Worm (Caenorhabditis elegans) whole organism, L1 larva: ENCODE data around the gene elb-1.

Source experiments
- C04F5.9 ChIP-seq: sonication (generic microtip); optimal IDR thresholded peaks from 2 replicates; lab custom pipeline; 2016; ENCODE audit warnings: missing genetic modification characterization, missing compliant biosample characterization
- C34B4.2 ChIP-seq: sonication (generic microtip); optimal IDR thresholded peaks from 2 replicates; lab custom pipeline; 2017; ENCODE audit warnings: mild to moderate bottlenecking, missing genetic modification characterization, missing compliant biosample characterization
- Y116A8C.19 ChIP-seq: sonication (generic microtip); optimal IDR thresholded peaks from 2 replicates; lab custom pipeline; 2016; ENCODE audit warnings: missing compliant biosample characterization, missing genetic modification characterization, borderline replicate concordance
- alr-1 ChIP-seq: fragments of 200-800 bp; sonication (Bioruptor generic); optimal IDR thresholded peaks from 2 replicates; lab custom pipeline; 2018; ENCODE audit warnings: borderline replicate concordance, mild to moderate bottlenecking, missing genetic modification characterization, missing compliant biosample characterization
- ama-1 ChIP-seq: fragments of 150-350 bp; optimal IDR thresholded peaks from 2 replicates; lab custom pipeline; 2014
- blmp-1 ChIP-seq: fragments of 150-350 bp; optimal IDR thresholded peaks from 2 replicates; lab custom pipeline; 2014; ENCODE audit warnings: missing biosample characterization, missing genetic modification characterization
- ceh-8 ChIP-seq: fragments of 200-800 bp; sonication (Bioruptor generic); optimal IDR thresholded peaks from 2 replicates; lab custom pipeline; 2018; ENCODE audit warnings: mild to moderate bottlenecking, missing genetic modification characterization, moderate library complexity, missing compliant biosample characterization
- ceh-82 ChIP-seq, 3 experiments: fragments of 150-350 bp in 1 of 3; sonication (generic microtip) in 2 of 3; optimal IDR thresholded peaks; 2 replicates each; lab custom pipeline; 2014 to 2017; ENCODE audit warnings: missing biosample characterization in 3 of 3, missing genetic modification characterization in 3 of 3
- ceh-90 ChIP-seq: sonication (generic microtip); optimal IDR thresholded peaks from 2 replicates; lab custom pipeline; 2016; ENCODE audit warnings: missing genetic modification characterization, missing compliant biosample characterization
- ces-1 ChIP-seq: fragments of 150-350 bp; optimal IDR thresholded peaks from 2 replicates; lab custom pipeline; 2014; ENCODE audit warnings: missing biosample characterization, missing genetic modification reagents, missing genetic modification characterization
- dpl-1 ChIP-seq, 3 experiments: fragments of 150-350 bp in 2 of 3; sonication (generic microtip) in 1 of 3; optimal IDR thresholded peaks; 2 replicates each; lab custom pipeline; 2014 to 2017; ENCODE audit warnings: missing biosample characterization in 3 of 3, missing genetic modification characterization in 3 of 3, missing genetic modification reagents in 3 of 3
- efl-1 ChIP-seq, 4 experiments: fragments of 150-350 bp; optimal IDR thresholded peaks in 3 of 4; peaks in 1 of 4; 1 replicate in 1 of 4; 2 replicates in 3 of 4; lab custom pipeline; 2014; ENCODE audit warnings: missing biosample characterization in 2 of 4, missing genetic modification characterization in 2 of 4, missing genetic modification reagents in 2 of 4
- efl-3 ChIP-seq: fragments of 200-800 bp; sonication (Bioruptor generic); optimal IDR thresholded peaks from 2 replicates; lab custom pipeline; 2018; ENCODE audit warnings: mild to moderate bottlenecking, missing genetic modification characterization, missing compliant biosample characterization
- egl-27 ChIP-seq, 2 experiments: fragments of 150-350 bp in 1 of 2; sonication (generic microtip); optimal IDR thresholded peaks; 3 replicates each; lab custom pipeline; 2017 to 2018; ENCODE audit warnings: missing biosample characterization in 2 of 2, missing genetic modification characterization in 2 of 2, missing genetic modification reagents in 2 of 2
- fkh-10 ChIP-seq: sonication (generic microtip); optimal IDR thresholded peaks from 2 replicates; lab custom pipeline; 2017; ENCODE audit warnings: missing biosample characterization, missing genetic modification reagents, missing genetic modification characterization
- fkh-4 ChIP-seq: sonication (generic microtip); optimal IDR thresholded peaks from 2 replicates; lab custom pipeline; 2016; ENCODE audit warnings: missing compliant biosample characterization, missing genetic modification characterization, borderline replicate concordance
- fos-1 ChIP-seq: fragments of 150-350 bp; optimal IDR thresholded peaks from 2 replicates; lab custom pipeline; 2014; ENCODE audit warnings: missing biosample characterization, missing genetic modification characterization
- grh-1 ChIP-seq: fragments of 200-800 bp; sonication (Bioruptor generic); IDR thresholded peaks from 2 replicates; pipeline ENCODE4 v1.3.6; 2022; ENCODE audit warnings: missing genetic modification reagents, missing genetic modification characterization, missing compliant biosample characterization
- hlh-4 ChIP-seq: sonication (generic microtip); optimal IDR thresholded peaks from 2 replicates; lab custom pipeline; 2016; ENCODE audit warnings: mild to moderate bottlenecking, missing genetic modification characterization, missing compliant biosample characterization
- hpl-2 ChIP-seq: fragments of 150-350 bp; optimal IDR thresholded peaks from 2 replicates; lab custom pipeline; 2014; ENCODE audit warnings: missing biosample characterization, missing genetic modification reagents, missing genetic modification characterization
- irx-1 ChIP-seq: sonication (generic microtip); optimal IDR thresholded peaks from 2 replicates; lab custom pipeline; 2016; ENCODE audit warnings: missing genetic modification characterization, missing compliant biosample characterization
- lin-13 ChIP-seq: fragments of 150-350 bp; optimal IDR thresholded peaks from 2 replicates; lab custom pipeline; 2014; ENCODE audit warnings: missing biosample characterization, missing genetic modification reagents, missing genetic modification characterization
- lin-15B ChIP-seq: fragments of 150-350 bp; sonication (generic microtip); optimal IDR thresholded peaks from 3 replicates; lab custom pipeline; 2014; ENCODE audit warnings: missing biosample characterization, missing genetic modification characterization
- lsy-2 ChIP-seq, 2 experiments: fragments of 150-350 bp; optimal IDR thresholded peaks; 2 replicates each; lab custom pipeline; 2014; ENCODE audit warnings: missing biosample characterization in 2 of 2, missing genetic modification characterization in 2 of 2
- mab-9 ChIP-seq: fragments of 200-800 bp; sonication (Bioruptor generic); IDR thresholded peaks from 2 replicates; pipeline ENCODE4 v1.3.6; 2022; ENCODE audit warnings: missing genetic modification reagents, missing genetic modification characterization, missing compliant biosample characterization
- mdl-1 ChIP-seq, 2 experiments: fragments of 150-350 bp; optimal IDR thresholded peaks; 2 replicates each; lab custom pipeline; 2014 to 2017; ENCODE audit warnings: missing biosample characterization in 2 of 2, missing genetic modification characterization in 2 of 2, inconsistent platforms in 1 of 2
- nhr-12 ChIP-seq: sonication (generic microtip); optimal IDR thresholded peaks from 2 replicates; lab custom pipeline; 2017; ENCODE audit warnings: missing biosample characterization, missing genetic modification characterization
- nhr-19 ChIP-seq: fragments of 200-800 bp; sonication (Bioruptor generic); conservative IDR thresholded peaks from 2 replicates; pipeline ENCODE4 v1.3.6; 2022; ENCODE audit warnings: missing genetic modification characterization, missing compliant biosample characterization
- nhr-20 ChIP-seq: sonication (generic microtip); optimal IDR thresholded peaks from 2 replicates; lab custom pipeline; 2016; ENCODE audit warnings: mild to moderate bottlenecking, missing genetic modification characterization, missing compliant biosample characterization
- nhr-237 ChIP-seq: fragments of 150-350 bp; optimal IDR thresholded peaks from 2 replicates; lab custom pipeline; 2014; ENCODE audit warnings: missing biosample characterization, missing genetic modification characterization
- nhr-28 ChIP-seq: fragments of 150-350 bp; optimal IDR thresholded peaks from 2 replicates; lab custom pipeline; 2014; ENCODE audit warnings: missing biosample characterization, missing genetic modification characterization
- nhr-71 ChIP-seq: sonication (generic microtip); optimal IDR thresholded peaks from 2 replicates; lab custom pipeline; 2016; ENCODE audit warnings: mild to moderate bottlenecking, missing genetic modification characterization, moderate library complexity, missing compliant biosample characterization
- nhr-84 ChIP-seq: sonication (generic microtip); optimal IDR thresholded peaks from 2 replicates; lab custom pipeline; 2017; ENCODE audit warnings: missing biosample characterization, missing genetic modification characterization
- nhr-85 ChIP-seq: sonication (generic microtip); peaks from one replicate; lab custom pipeline; 2016; ENCODE audit warnings: missing genetic modification characterization, inconsistent platforms, missing compliant biosample characterization
- pag-3 ChIP-seq: sonication (generic microtip); optimal IDR thresholded peaks from 2 replicates; lab custom pipeline; 2017; ENCODE audit warnings: missing genetic modification characterization, mild to moderate bottlenecking, missing compliant biosample characterization, antibody characterized with exemption, borderline replicate concordance; ENCODE audit not compliant: insufficient read depth
- pqm-1 ChIP-seq: sonication (generic microtip); optimal IDR thresholded peaks from 3 replicates; lab custom pipeline; 2017; ENCODE audit warnings: missing biosample characterization, missing genetic modification characterization
- rnt-1 ChIP-seq: sonication (generic microtip); optimal IDR thresholded peaks from 2 replicates; lab custom pipeline; 2016; ENCODE audit warnings: mild to moderate bottlenecking, missing genetic modification characterization, moderate library complexity, missing compliant biosample characterization
- skn-1 ChIP-seq: fragments of 150-350 bp; optimal IDR thresholded peaks from 2 replicates; lab custom pipeline; 2014; ENCODE audit warnings: missing biosample characterization, missing genetic modification characterization
- snu-23 ChIP-seq: sonication (generic microtip); optimal IDR thresholded peaks from 2 replicates; lab custom pipeline; 2016; ENCODE audit warnings: missing genetic modification characterization, missing compliant biosample characterization
- sptf-1 ChIP-seq: fragments of 150-350 bp; optimal IDR thresholded peaks from 2 replicates; lab custom pipeline; 2014; ENCODE audit warnings: missing biosample characterization, missing genetic modification characterization
- sup-37 ChIP-seq: fragments of 200-800 bp; sonication (Bioruptor generic); optimal IDR thresholded peaks from 2 replicates; lab custom pipeline; 2018; ENCODE audit warnings: mild to moderate bottlenecking, missing genetic modification characterization, missing compliant biosample characterization
- swsn-7 ChIP-seq: sonication (generic microtip); optimal IDR thresholded peaks from 2 replicates; lab custom pipeline; 2016; ENCODE audit warnings: missing genetic modification characterization, missing compliant biosample characterization
- unc-30 ChIP-seq: sonication (generic microtip); optimal IDR thresholded peaks from 2 replicates; lab custom pipeline; 2017; ENCODE audit warnings: missing biosample characterization, missing genetic modification characterization
- unc-62 ChIP-seq: fragments of 150-350 bp; optimal IDR thresholded peaks from 2 replicates; lab custom pipeline; 2014; ENCODE audit warnings: missing biosample characterization, missing genetic modification reagents, missing genetic modification characterization
- vab-15 ChIP-seq: sonication (generic microtip); optimal IDR thresholded peaks from 2 replicates; lab custom pipeline; 2017; ENCODE audit warnings: missing genotype, mild to moderate bottlenecking, missing genetic modification characterization, missing compliant biosample characterization
- xbp-1 ChIP-seq: sonication (generic microtip); optimal IDR thresholded peaks from 2 replicates; lab custom pipeline; 2016; ENCODE audit warnings: missing genetic modification characterization, missing compliant biosample characterization
- ztf-11 ChIP-seq, 2 experiments: sonication (generic microtip); optimal IDR thresholded peaks; 2 replicates each; lab custom pipeline; 2016 to 2017; ENCODE audit warnings: missing genetic modification characterization in 2 of 2, missing biosample characterization in 1 of 2, missing compliant biosample characterization in 1 of 2
- ztf-4 ChIP-seq: fragments of 150-350 bp; optimal IDR thresholded peaks from 2 replicates; lab custom pipeline; 2014; ENCODE audit warnings: missing biosample characterization, missing genetic modification characterization

The elb-1 gene

DNA sequence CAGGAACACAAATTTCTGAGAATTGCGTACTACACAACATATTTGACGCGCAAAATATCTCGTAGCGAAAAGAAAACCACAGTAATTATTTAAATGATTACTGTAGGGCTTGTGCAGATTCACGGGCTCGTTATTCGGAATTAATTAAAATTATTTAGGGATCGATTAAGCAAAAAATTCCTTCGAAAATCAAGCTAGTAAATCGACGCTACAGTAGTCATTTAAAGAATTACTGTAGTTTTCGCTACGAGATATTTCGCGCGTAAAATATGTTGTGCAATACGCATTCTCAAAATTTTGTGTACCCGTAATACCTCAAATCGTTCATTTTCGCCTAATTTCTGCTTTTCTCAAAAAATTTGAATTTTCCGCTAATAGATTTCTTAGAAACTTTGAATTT, 31.6 kb upstream of the elb-1 start:
- no peak for TF ChIP-seq mab-9
- no peak for TF ChIP-seq sptf-1 (tag; lab: Kevin White, UChicago)
- no peak for TF ChIP-seq grh-1 (GFP tag; lab: Robert Waterston, UW)
- TF ChIP-seq sup-37 = no peak
- no peak for TF ChIP-seq nhr-20 (tag; lab: Kevin White, UChicago)

- TF ChIP-seq fkh-10 (no peak), alr-1 (no peak), nhr-71 (tag; lab: Kevin White, UChicago) (no peak), mab-9 (no peak), nhr-85 (tag; lab: Kevin White, UChicago) (no peak), efl-1 (optimal IDR thresholded peaks at IDR 0.05; lab: Kevin White, UChicago) (no peak), efl-1 (GFP tag; optimal IDR thresholded peaks at IDR 0.05 in 1 of 2; lab: Kevin White, UChicago) (no peak), grh-1 (GFP tag; lab: Robert Waterston, UW) (no peak), irx-1 (tag; lab: Kevin White, UChicago) (no peak), unc-30 (tag; lab: Kevin White, UChicago) (no peak), fos-1 (tag; lab: Kevin White, UChicago) (no peak), lsy-2 (tag; optimal IDR thresholded peaks at IDR 0.05; lab: Kevin White, UChicago) (no peak), fkh-4 (no peak), nhr-12 (no peak), lin-13 (GFP tag; lab: Kevin White, UChicago) (no peak)
Observed at ce11 chrIII:11750232-11750631, 31.0 kb upstream of the elb-1 start.

- TF ChIP-seq skn-1 (tag; lab: Kevin White, UChicago) (peak; percentile 78), swsn-7 (tag; lab: Kevin White, UChicago) (peak; percentile 84), ztf-4 (no peak), ces-1 (GFP tag; lab: Kevin White, UChicago) (no peak), lsy-2 (tag; optimal IDR thresholded peaks at IDR 0.05; lab: Kevin White, UChicago) (peak; percentile 86 to 88), efl-1 (optimal IDR thresholded peaks at IDR 0.05; lab: Kevin White, UChicago) (peak; percentile 95 to 97), efl-1 (GFP tag; optimal IDR thresholded peaks at IDR 0.05 in 1 of 2; lab: Kevin White, UChicago) (peak; percentile 97 to 100), nhr-12 (no peak), efl-3 (GFP tag; lab: Kevin White, UChicago) (peak; percentile 19), lin-13 (GFP tag; lab: Kevin White, UChicago) (peak; percentile 74), hlh-4 (tag; lab: Kevin White, UChicago) (peak; percentile 60), lin-15B (tag; lab: Kevin White, UChicago) (peak; percentile 20), blmp-1 (tag; lab: Kevin White, UChicago) (peak; percentile 69), egl-27 (tag; optimal IDR thresholded peaks at IDR 0.05; lab: Kevin White, UChicago) (no peak), sup-37 (peak; percentile 14), hpl-2 (GFP tag; lab: Kevin White, UChicago) (no peak), nhr-84 (tag; lab: Kevin White, UChicago) (no peak), rnt-1 (tag; lab: Kevin White, UChicago) (no peak), pag-3 (tag; lab: Kevin White, UChicago) (no peak), C04F5.9 (tag; lab: Kevin White, UChicago) (peak; percentile 91), nhr-20 (tag; lab: Kevin White, UChicago) (peak; percentile 92), ceh-8 (GFP tag; lab: Kevin White, UChicago) (peak; percentile 54), ceh-82 (tag; optimal IDR thresholded peaks at IDR 0.05; lab: Kevin White, UChicago) (peak; percentile 18 to 68 (median 67)), nhr-28 (tag; lab: Kevin White, UChicago) (no peak), ceh-90 (tag; lab: Kevin White, UChicago) (peak; percentile 99), nhr-85 (tag; lab: Kevin White, UChicago) (peak; percentile 97), pqm-1 (no peak), C34B4.2 (tag; lab: Kevin White, UChicago) (peak; percentile 49), nhr-19 (peak; percentile 90), dpl-1 (GFP tag; optimal IDR thresholded peaks at IDR 0.05; lab: Kevin White, UChicago) (peak; percentile 94 to 96 (median 96)), ama-1 (lab: Kevin White, UChicago) (no peak), vab-15 (tag; lab: Kevin White, UChicago) (peak; percentile 64), snu-23 (GFP tag; lab: Kevin White, UChicago) (peak; percentile 89), Y116A8C.19 (tag; lab: Kevin White, UChicago) (peak; percentile 90), unc-62 (GFP tag; lab: Kevin White, UChicago) (no peak), ztf-11 (tag; optimal IDR thresholded peaks at IDR 0.05; lab: Kevin White, UChicago) (peak in 1 of 2 experiments; percentile 95), nhr-237 (no peak), mdl-1 (tag; optimal IDR thresholded peaks at IDR 0.05; lab: Kevin White, UChicago) (peak in 1 of 2 experiments; percentile 58), xbp-1 (tag; lab: Kevin White, UChicago) (peak; percentile 88)
Observed at ce11 chrIII:11746718-11747117, 27.5 kb upstream of the elb-1 start, which contains the start of gene mrt-2. Gene mrt-2 (plus strand): TSS chrIII:11746766.
